Worm (Caenorhabditis elegans): ENCODE measurements around the gene C18B2.5.
A peak's percentile ranks its signal among the peaks of the same experiment; 100 is the strongest.

Gene C18B2.5

DNA sequence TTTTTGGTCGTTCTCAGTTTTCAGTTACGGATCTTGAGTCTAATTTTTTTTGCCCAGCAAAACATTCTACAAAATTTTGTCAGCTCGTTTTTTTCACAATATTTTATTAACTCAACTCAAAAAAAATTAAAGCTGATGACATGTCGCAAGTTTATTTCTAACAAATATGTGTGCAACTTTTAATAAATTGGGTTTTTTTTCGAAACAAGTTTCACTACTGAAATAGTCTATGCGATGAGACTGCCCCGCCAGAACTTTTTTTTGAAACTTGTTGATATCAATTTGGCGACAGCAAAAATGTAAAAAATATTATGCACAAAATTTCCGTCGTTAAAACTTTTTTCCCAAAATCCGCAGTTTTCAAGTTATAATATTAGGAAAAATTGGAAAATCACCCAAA, 12.3 kb upstream of the C18B2.5 start, which contains the start of gene C18B2.2:
Gene C18B2.2 (plus strand): TSS at position 301 of the 400 bp plus-strand sequence.
- TF ChIP-seq eor-1 (tag; optimal IDR thresholded peaks at IDR 0.05) (no peak), lin-39 (tag; optimal IDR thresholded peaks at IDR 0.05) (no peak), nhr-237 (tag; optimal IDR thresholded peaks at IDR 0.05) (no peak), tbx-2 (tag; optimal IDR thresholded peaks at IDR 0.05) (no peak), daf-12 (tag; optimal IDR thresholded peaks at IDR 0.05) (no peak), sea-2 (GFP tag; optimal IDR thresholded peaks at IDR 0.05) (no peak), lin-15B (tag; optimal IDR thresholded peaks at IDR 0.05) (no peak), ztf-11 (tag; optimal IDR thresholded peaks at IDR 0.05) (no peak), elt-1 (tag; optimal IDR thresholded peaks at IDR 0.05) (no peak), hmg-11 (tag; optimal IDR thresholded peaks at IDR 0.05) (no peak), nfya-1 (tag; optimal IDR thresholded peaks at IDR 0.05; ENCODE audit: insufficient read depth) (no peak), ztf-4 (tag; optimal IDR thresholded peaks at IDR 0.05) (no peak), unc-39 (tag; optimal IDR thresholded peaks at IDR 0.05) (no peak), nhr-77 (tag; optimal IDR thresholded peaks at IDR 0.05) (no peak), nhr-67 (tag; optimal IDR thresholded peaks at IDR 0.05) (no peak)

DNA sequence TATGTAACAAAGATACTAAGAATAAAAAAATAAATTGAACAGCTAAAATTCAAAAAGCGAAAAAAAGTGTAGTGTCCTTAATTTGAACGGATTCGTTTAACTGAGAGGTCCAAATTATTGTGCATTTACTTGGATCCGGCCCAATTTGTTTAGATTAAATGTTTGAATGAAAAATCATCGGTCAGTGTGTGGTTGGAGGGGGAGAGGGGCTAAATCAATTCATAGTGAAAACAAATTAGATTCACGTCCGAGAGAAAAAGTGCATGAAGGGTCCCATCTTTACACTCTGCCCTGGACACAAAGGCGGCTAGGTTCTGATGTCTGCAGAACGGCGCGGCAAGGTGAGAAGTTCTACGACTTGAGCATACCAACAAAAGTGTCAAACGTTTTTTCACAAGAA, 8.0 kb upstream of the C18B2.5 start:
- TF ChIP-seq nfya-1 (tag; optimal IDR thresholded peaks at IDR 0.05; ENCODE audit: insufficient read depth), result no peak
- TF ChIP-seq elt-3 (tag; optimal IDR thresholded peaks at IDR 0.05), result no peak
- TF ChIP-seq mdl-1 (tag; optimal IDR thresholded peaks at IDR 0.05), result no peak
- no peak for TF ChIP-seq mml-1 (tag; optimal IDR thresholded peaks at IDR 0.05)
- no peak for TF ChIP-seq skn-1 (tag; optimal IDR thresholded peaks at IDR 0.05)

DNA sequence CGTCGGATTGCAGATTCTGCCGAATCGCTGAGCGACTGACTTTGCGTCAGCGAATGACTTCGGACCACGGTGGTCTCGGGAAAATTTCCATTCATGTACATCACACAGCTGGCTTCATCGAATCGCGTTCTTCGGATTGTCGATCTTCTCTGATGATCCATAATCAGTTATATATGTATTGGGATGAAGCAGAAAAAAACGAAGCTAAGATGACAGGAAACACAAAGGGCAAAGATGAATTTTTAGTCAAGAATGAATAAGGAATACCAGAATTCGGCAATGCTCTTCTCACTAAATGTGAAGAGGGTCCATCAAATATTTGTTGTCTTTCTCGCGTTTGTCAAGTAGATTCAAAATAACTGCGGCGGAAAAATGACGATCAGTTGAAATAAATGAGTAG, 6.3 kb upstream of the C18B2.5 start, which contains the start of gene del-9:
Gene del-9 (minus strand): TSS at position 101 of the 400 bp plus-strand sequence.
- no peak for TF ChIP-seq ZK546.5 (tag; optimal IDR thresholded peaks at IDR 0.05)

DNA sequence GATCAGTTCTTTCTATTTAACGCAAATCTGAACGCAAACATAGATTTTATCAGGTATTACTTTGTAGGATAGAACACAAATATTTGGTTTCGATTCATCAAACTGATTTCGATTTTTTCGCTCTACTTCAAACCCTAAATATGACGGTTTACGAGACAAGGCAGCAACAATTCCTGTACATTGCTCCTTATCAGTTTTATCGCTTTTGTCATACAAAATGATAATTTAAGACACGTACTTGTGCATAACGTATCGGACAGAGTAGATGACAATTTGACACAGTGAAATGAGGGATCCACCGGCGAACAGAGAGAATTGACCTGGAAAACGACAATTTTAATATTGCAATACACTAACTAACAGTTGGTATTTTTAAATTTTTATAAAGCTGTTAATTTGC, 2.8 kb upstream of the C18B2.5 start:
- TF ChIP-seq elt-1 (tag; optimal IDR thresholded peaks at IDR 0.05), result no peak
- TF ChIP-seq elt-2 (tag; optimal IDR thresholded peaks at IDR 0.05), result peak; percentile 91
- TF ChIP-seq pqm-1 (tag; optimal IDR thresholded peaks at IDR 0.05), result peak; percentile 76
- TF ChIP-seq skn-1 (tag; optimal IDR thresholded peaks at IDR 0.05), result peak; percentile 28

DNA sequence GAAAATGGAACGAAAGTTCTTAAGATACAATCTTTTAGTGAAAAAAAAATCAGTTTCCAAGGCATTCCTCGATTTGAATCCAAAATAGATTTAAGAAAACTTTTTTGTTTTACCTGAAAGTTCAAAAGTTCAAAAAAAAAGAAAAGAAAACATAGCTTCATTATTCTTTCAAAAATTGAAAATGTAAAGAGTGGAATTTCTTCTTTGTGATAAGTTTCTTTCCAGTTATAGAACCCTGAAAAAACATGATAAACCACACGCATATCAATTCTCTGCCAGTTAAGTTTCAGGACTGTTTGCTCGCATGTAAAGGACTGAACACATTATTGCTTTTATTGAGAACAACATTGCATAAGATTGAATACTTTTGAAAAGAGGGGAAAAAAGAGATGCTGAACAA, 848 bp upstream of the C18B2.5 start:
- TF ChIP-seq nhr-77 (tag; optimal IDR thresholded peaks at IDR 0.05) (no peak), nfya-1 (tag; optimal IDR thresholded peaks at IDR 0.05; ENCODE audit: insufficient read depth) (no peak), ztf-11 (tag; optimal IDR thresholded peaks at IDR 0.05) (no peak), daf-12 (tag; optimal IDR thresholded peaks at IDR 0.05) (no peak), egl-5 (tag; optimal IDR thresholded peaks at IDR 0.05) (no peak), unc-62 (GFP tag; optimal IDR thresholded peaks at IDR 0.05) (no peak), lin-39 (tag; optimal IDR thresholded peaks at IDR 0.05) (no peak)

DNA sequence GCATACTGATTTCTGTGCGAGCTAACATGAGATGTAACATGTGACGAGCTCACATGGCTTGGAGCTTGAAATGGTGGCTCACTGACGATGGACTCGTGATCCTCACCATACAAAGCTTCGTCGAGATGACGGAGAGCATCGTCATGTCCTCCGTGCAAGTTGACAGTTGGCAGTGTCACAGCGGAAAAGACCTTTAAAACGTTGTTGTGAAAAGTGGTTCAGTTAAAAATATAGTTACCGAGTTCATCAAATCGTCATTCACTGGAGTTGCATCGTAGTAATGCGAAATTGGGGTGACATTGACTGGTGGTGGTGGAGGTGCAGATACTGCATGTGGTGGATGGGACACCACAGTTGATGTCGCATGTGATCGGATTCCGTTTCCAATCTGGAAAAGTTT, 450 bp downstream of the C18B2.5 start:
- no peak for TF ChIP-seq eor-1 (tag; optimal IDR thresholded peaks at IDR 0.05)
- no peak for TF ChIP-seq hmg-11 (tag; optimal IDR thresholded peaks at IDR 0.05)
- TF ChIP-seq elt-3 (tag; optimal IDR thresholded peaks at IDR 0.05), result no peak
- TF ChIP-seq ceh-9 (tag; optimal IDR thresholded peaks at IDR 0.05), result no peak
- TF ChIP-seq R02D3.7 (tag; optimal IDR thresholded peaks at IDR 0.05), result no peak
- no peak for TF ChIP-seq nhr-76 (tag; optimal IDR thresholded peaks at IDR 0.05)
- TF ChIP-seq ztf-4 (tag; optimal IDR thresholded peaks at IDR 0.05), result no peak
- TF ChIP-seq nhr-11 (tag; optimal IDR thresholded peaks at IDR 0.05), result no peak
- no peak for TF ChIP-seq egl-27 (tag; optimal IDR thresholded peaks at IDR 0.05)
- TF ChIP-seq lin-15B (tag; optimal IDR thresholded peaks at IDR 0.05), result no peak
- TF ChIP-seq ZK546.5 (tag; optimal IDR thresholded peaks at IDR 0.05), result no peak
- TF ChIP-seq nhr-43 (tag; optimal IDR thresholded peaks at IDR 0.05; ENCODE audit: poor library complexity, severe bottlenecking), result no peak
- no peak for TF ChIP-seq unc-62 (GFP tag; optimal IDR thresholded peaks at IDR 0.05)
- no peak for TF ChIP-seq nhr-237 (tag; optimal IDR thresholded peaks at IDR 0.05)
- no peak for TF ChIP-seq aly-2 (tag; optimal IDR thresholded peaks at IDR 0.05)
- TF ChIP-seq ama-1 (optimal IDR thresholded peaks at IDR 0.05), result no peak
